Fruit fly (Drosophila melanogaster) whole organism, embryonic: ENCODE data around the gene CG8236.

Experiments used
- Atf3 ChIP-seq: fragments of 200-800 bp; sonication (Bioruptor generic); optimal IDR thresholded peaks from 3 replicates; lab custom pipeline; 2016; ENCODE audit warnings: missing biosample characterization, missing genetic modification characterization
- CG10431 ChIP-seq: fragments of 200-800 bp; sonication (Bioruptor generic); optimal IDR thresholded peaks from 3 replicates; lab custom pipeline; 2018; ENCODE audit warnings: missing biosample characterization, mild to moderate bottlenecking, missing genetic modification characterization
- CG10565 ChIP-seq: fragments of 200-800 bp; sonication (Bioruptor generic); optimal IDR thresholded peaks from 3 replicates; lab custom pipeline; 2016; ENCODE audit warnings: missing biosample characterization, mild to moderate bottlenecking, missing genetic modification characterization
- CG11093 ChIP-seq: fragments of 200-800 bp; sonication (Bioruptor generic); IDR thresholded peaks from 3 replicates; pipeline ENCODE4 v1.3.6; 2022; ENCODE audit warnings: missing biosample characterization, missing genetic modification characterization
- CG11723 ChIP-seq: fragments of 200-800 bp; sonication (Bioruptor generic); optimal IDR thresholded peaks from 2 replicates; lab custom pipeline; 2017; ENCODE audit warnings: missing biosample characterization, mild to moderate bottlenecking, missing genetic modification characterization
- CG12942 ChIP-seq: fragments of 200-800 bp; sonication (Bioruptor generic); optimal IDR thresholded peaks from 3 replicates; lab custom pipeline; 2016; ENCODE audit warnings: missing biosample characterization, missing genetic modification characterization
- CG15011 ChIP-seq: fragments of 200-800 bp; sonication (Bioruptor generic); optimal IDR thresholded peaks from 3 replicates; lab custom pipeline; 2018; ENCODE audit warnings: missing biosample characterization, mild to moderate bottlenecking, missing genetic modification characterization
- CG15269 ChIP-seq: fragments of 200-800 bp; sonication (Bioruptor generic); optimal IDR thresholded peaks from 2 replicates; lab custom pipeline; 2018; ENCODE audit warnings: missing biosample characterization, mild to moderate bottlenecking, missing genetic modification characterization, moderate library complexity
- CG1647 ChIP-seq: fragments of 200-800 bp; sonication (Bioruptor generic); optimal IDR thresholded peaks from 3 replicates; lab custom pipeline; 2016; ENCODE audit warnings: missing biosample characterization, missing genetic modification characterization
- CG16863 ChIP-seq: fragments of 200-800 bp; sonication (Bioruptor generic); optimal IDR thresholded peaks from 3 replicates; lab custom pipeline; 2016; ENCODE audit warnings: missing biosample characterization, missing genetic modification characterization
- CG17829 ChIP-seq: fragments of 200-800 bp; optimal IDR thresholded peaks from 2 replicates; lab custom pipeline; 2019; ENCODE audit warnings: missing biosample characterization, mild to moderate bottlenecking, missing genetic modification characterization, moderate library complexity
- CG18011 ChIP-seq: fragments of 200-800 bp; sonication (Bioruptor generic); optimal IDR thresholded peaks from 2 replicates; lab custom pipeline; 2017; ENCODE audit warnings: missing biosample characterization, missing genetic modification characterization, mild to moderate bottlenecking, moderate library complexity, missing genotype
- CG18476 ChIP-seq: fragments of 200-800 bp; sonication (Bioruptor generic); optimal IDR thresholded peaks from 2 replicates; lab custom pipeline; 2016; ENCODE audit warnings: missing biosample characterization, mild to moderate bottlenecking, missing genetic modification characterization
- CG18599 ChIP-seq: fragments of 200-800 bp; sonication (Bioruptor generic); optimal IDR thresholded peaks from 3 replicates; lab custom pipeline; 2017; ENCODE audit warnings: missing biosample characterization, missing genetic modification characterization, mild to moderate bottlenecking, moderate library complexity, missing genetic modification reagents
- CG2129 ChIP-seq: fragments of 200-800 bp; sonication (Bioruptor generic); IDR thresholded peaks from 2 replicates; pipeline ENCODE4 v1.3.6; 2022; ENCODE audit warnings: missing biosample characterization, missing genetic modification characterization; ENCODE audit not compliant: partially characterized antibody
- CG2678 ChIP-seq: fragments of 200-800 bp; sonication (Bioruptor generic); optimal IDR thresholded peaks from 3 replicates; lab custom pipeline; 2019; ENCODE audit warnings: missing biosample characterization, mild to moderate bottlenecking, missing genetic modification characterization, moderate library complexity
- CG33213 ChIP-seq: fragments of 200-800 bp; sonication (Bioruptor generic); optimal IDR thresholded peaks from 3 replicates; lab custom pipeline; 2016; ENCODE audit warnings: missing biosample characterization, missing genetic modification characterization
- CG4282 ChIP-seq: fragments of 200-800 bp; sonication (Bioruptor generic); optimal IDR thresholded peaks from 2 replicates; lab custom pipeline; 2016; ENCODE audit warnings: missing biosample characterization, missing genetic modification characterization
- CG4854 ChIP-seq: fragments of 200-800 bp; sonication (Bioruptor generic); optimal IDR thresholded peaks from 2 replicates; lab custom pipeline; 2016; ENCODE audit warnings: missing biosample characterization, missing genetic modification characterization, inconsistent platforms
- CG6683 ChIP-seq: fragments of 200-800 bp; sonication (Bioruptor generic); optimal IDR thresholded peaks from 2 replicates; lab custom pipeline; 2017; ENCODE audit warnings: missing biosample characterization, mild to moderate bottlenecking, missing genetic modification characterization, missing genetic modification reagents
- CG6765 ChIP-seq: fragments of 200-800 bp; sonication (Bioruptor generic); optimal IDR thresholded peaks from 3 replicates; lab custom pipeline; 2017; ENCODE audit warnings: missing biosample characterization, mild to moderate bottlenecking, missing genetic modification characterization
- CG6813 ChIP-seq: fragments of 200-800 bp; sonication (Bioruptor generic); optimal IDR thresholded peaks from 2 replicates; lab custom pipeline; 2017; ENCODE audit warnings: missing biosample characterization, missing genetic modification characterization, mild to moderate bottlenecking, moderate library complexity, missing genetic modification reagents
- CoRest ChIP-seq: fragments of 200-800 bp; sonication (Bioruptor generic); optimal IDR thresholded peaks from 3 replicates; lab custom pipeline; 2018; ENCODE audit warnings: missing biosample characterization, mild to moderate bottlenecking, missing genetic modification characterization, moderate library complexity
- Doc2 ChIP-seq: fragments of 200-800 bp; sonication (Bioruptor generic); IDR thresholded peaks from 2 replicates; pipeline ENCODE4 v1.3.6; 2022; ENCODE audit warnings: missing biosample characterization, missing genetic modification characterization
- HHEX ChIP-seq: fragments of 200-800 bp; sonication (Bioruptor generic); optimal IDR thresholded peaks from 3 replicates; lab custom pipeline; 2017; ENCODE audit warnings: missing biosample characterization, mild to moderate bottlenecking, missing genetic modification characterization, missing genetic modification reagents
- HLH3B ChIP-seq: fragments of 200-800 bp; sonication (Bioruptor generic); IDR thresholded peaks from 2 replicates; pipeline ENCODE4 v1.3.6; 2022; ENCODE audit warnings: missing biosample characterization, missing genetic modification characterization
- Hr3 ChIP-seq: fragments of 200-800 bp; sonication (Bioruptor generic); optimal IDR thresholded peaks from 3 replicates; lab custom pipeline; 2016; ENCODE audit warnings: missing biosample characterization, missing genetic modification characterization
- Med ChIP-seq: fragments of 200-800 bp; sonication (Bioruptor generic); peaks from one replicate; lab custom pipeline; 2016; ENCODE audit warnings: missing biosample characterization, missing genetic modification characterization, mild to moderate bottlenecking, inconsistent platforms, moderate library complexity
- NfI ChIP-seq: fragments of 200-800 bp; sonication (Bioruptor generic); optimal IDR thresholded peaks from 3 replicates; lab custom pipeline; 2018; ENCODE audit warnings: missing biosample characterization, mild to moderate bottlenecking, missing genetic modification characterization, moderate library complexity
- Side ChIP-seq: fragments of 200-800 bp; sonication (Bioruptor generic); optimal IDR thresholded peaks from 2 replicates; lab custom pipeline; 2016; ENCODE audit warnings: missing biosample characterization, missing genetic modification characterization
- Usf ChIP-seq: fragments of 200-800 bp; sonication (Bioruptor generic); optimal IDR thresholded peaks from 2 replicates; lab custom pipeline; 2017; ENCODE audit warnings: missing genotype, missing biosample characterization, missing genetic modification characterization
- YL-1 ChIP-seq: fragments of 200-800 bp; sonication (Bioruptor generic); optimal IDR thresholded peaks from 3 replicates; lab custom pipeline; 2017; ENCODE audit warnings: missing biosample characterization, mild to moderate bottlenecking, missing genetic modification characterization
- ash1 ChIP-seq: fragments of 200-800 bp; sonication (Bioruptor generic); optimal IDR thresholded peaks from 2 replicates; lab custom pipeline; 2018; ENCODE audit warnings: missing biosample characterization, mild to moderate bottlenecking, missing genetic modification characterization
- cg ChIP-seq: fragments of 200-800 bp; sonication (Bioruptor generic); optimal IDR thresholded peaks from 3 replicates; lab custom pipeline; 2019; ENCODE audit warnings: missing biosample characterization, mild to moderate bottlenecking, missing genetic modification characterization, moderate library complexity
- corto ChIP-seq: fragments of 200-800 bp; sonication (Bioruptor generic); optimal IDR thresholded peaks from 2 replicates; lab custom pipeline; 2016; ENCODE audit warnings: missing biosample characterization, mild to moderate bottlenecking, missing genetic modification characterization, moderate library complexity
- croc ChIP-seq: fragments of 200-800 bp; sonication (Bioruptor generic); conservative IDR thresholded peaks from 3 replicates; pipeline ENCODE4 v1.3.6; 2022; ENCODE audit warnings: missing biosample characterization, missing genetic modification characterization
- danr ChIP-seq: fragments of 200-800 bp; sonication (Bioruptor generic); IDR thresholded peaks from 2 replicates; pipeline ENCODE4 v1.3.6; 2022; ENCODE audit warnings: missing biosample characterization, missing genetic modification characterization
- dimm ChIP-seq: fragments of 200-800 bp; sonication (Bioruptor generic); IDR thresholded peaks from 2 replicates; pipeline ENCODE4 v1.3.6; 2022; ENCODE audit warnings: missing biosample characterization, missing genetic modification characterization
- emc ChIP-seq: fragments of 200-800 bp; sonication (Bioruptor generic); optimal IDR thresholded peaks from 2 replicates; lab custom pipeline; 2016; ENCODE audit warnings: missing biosample characterization, missing genetic modification characterization
- ems ChIP-seq: fragments of 200-800 bp; sonication (Bioruptor generic); optimal IDR thresholded peaks from 3 replicates; lab custom pipeline; 2016; ENCODE audit warnings: missing biosample characterization, missing genetic modification characterization
- gcm ChIP-seq: fragments of 200-800 bp; sonication (Bioruptor generic); optimal IDR thresholded peaks from 2 replicates; lab custom pipeline; 2019; ENCODE audit warnings: missing biosample characterization, mild to moderate bottlenecking, missing genetic modification characterization, moderate library complexity
- hth ChIP-seq: fragments of >200 bp; optimal IDR thresholded peaks from 2 replicates; lab custom pipeline; 2017; ENCODE audit warnings: inconsistent platforms
- org-1 ChIP-seq: fragments of 200-800 bp; sonication (Bioruptor generic); optimal IDR thresholded peaks from 2 replicates; lab custom pipeline; 2017; ENCODE audit warnings: missing biosample characterization, missing genetic modification characterization
- pita ChIP-seq: fragments of 200-800 bp; sonication (Bioruptor generic); optimal IDR thresholded peaks from 2 replicates; lab custom pipeline; 2017; ENCODE audit warnings: missing biosample characterization, mild to moderate bottlenecking, missing genetic modification characterization
- schlank ChIP-seq: fragments of 200-800 bp; sonication (Bioruptor generic); optimal IDR thresholded peaks from 2 replicates; lab custom pipeline; 2018; ENCODE audit warnings: missing biosample characterization, mild to moderate bottlenecking, missing genetic modification characterization
- sens-2 ChIP-seq: fragments of 200-800 bp; sonication (Bioruptor generic); IDR thresholded peaks from 2 replicates; pipeline ENCODE4 v1.3.6; 2022; ENCODE audit warnings: missing biosample characterization, missing genetic modification characterization
- sim ChIP-seq: fragments of 200-800 bp; sonication (Bioruptor generic); IDR thresholded peaks from 2 replicates; pipeline ENCODE4 v1.3.6; 2022; ENCODE audit warnings: missing biosample characterization, missing genetic modification characterization
- toy ChIP-seq: fragments of 200-800 bp; sonication (Bioruptor generic); IDR thresholded peaks from 2 replicates; pipeline ENCODE4 v1.3.6; 2022; ENCODE audit warnings: missing biosample characterization, missing genetic modification characterization
- tup ChIP-seq: fragments of 200-800 bp; sonication (Bioruptor generic); optimal IDR thresholded peaks from 2 replicates; lab custom pipeline; 2016; ENCODE audit warnings: missing biosample characterization, mild to moderate bottlenecking, missing genetic modification characterization, moderate library complexity
- vvl ChIP-seq: fragments of 200-800 bp; sonication (Bioruptor generic); IDR thresholded peaks from 2 replicates; pipeline ENCODE4 v1.3.6; 2022; ENCODE audit warnings: missing biosample characterization, missing genetic modification characterization
- zen ChIP-seq: fragments of 200-800 bp; sonication (Bioruptor generic); optimal IDR thresholded peaks from 3 replicates; lab custom pipeline; 2018; ENCODE audit warnings: missing biosample characterization, mild to moderate bottlenecking, missing genetic modification characterization, moderate library complexity

The CG8236 gene

DNA sequence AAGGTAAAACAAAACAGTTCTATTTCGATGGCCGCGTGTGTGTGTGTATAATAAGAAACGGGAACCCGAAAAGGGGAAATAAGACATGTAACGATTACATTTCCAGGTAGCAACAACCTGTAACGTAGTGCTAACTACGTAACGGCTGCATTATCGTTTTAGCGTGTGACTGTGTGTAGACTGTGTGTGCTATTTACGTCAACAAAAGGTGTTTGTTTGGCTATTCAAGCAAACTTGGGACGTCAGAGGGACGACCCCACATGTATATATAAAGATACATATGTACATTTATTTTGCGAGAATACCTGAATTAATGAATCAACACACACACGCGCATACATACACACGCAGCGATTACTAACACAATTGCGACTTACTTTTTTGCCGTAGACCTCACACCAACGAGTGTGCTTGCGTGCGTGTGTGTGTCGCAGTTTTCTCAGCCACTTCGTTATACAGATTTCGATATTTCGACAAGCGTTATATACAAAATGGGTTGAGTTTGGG, 50.4 kb downstream of the CG8236 start (continued):
- 0 out of 2 replicates have a peak, but pooled peaks have one; percentile 45 for TF ChIP-seq vvl (GFP tag; lab: Robert Waterston, UW)
- TF ChIP-seq Med: peak; percentile 91
- peak; percentile 20 for TF ChIP-seq Side (GFP tag; lab: Kevin White, UChicago)
- no peak for TF ChIP-seq corto (GFP tag; lab: Kevin White, UChicago)
- peak; percentile 14; the same call in 1 of the 2 replicates for TF ChIP-seq HLH3B
- peak; percentile 27 for TF ChIP-seq org-1 (GFP tag; lab: Kevin White, UChicago)
- no peak for TF ChIP-seq CG17829 (tag; lab: Kevin White, UChicago)
- TF ChIP-seq emc (GFP tag; lab: Kevin White, UChicago): no peak
- TF ChIP-seq CG10565 (GFP tag; lab: Kevin White, UChicago): no peak
- TF ChIP-seq Atf3: no peak
- TF ChIP-seq Doc2: no peak
- TF ChIP-seq CG4282 (GFP tag; lab: Kevin White, UChicago): peak; percentile 36
- peak; percentile 6 for TF ChIP-seq schlank (tag; lab: Kevin White, UChicago)
- no peak for TF ChIP-seq pita (GFP tag; lab: Kevin White, UChicago)
- TF ChIP-seq CoRest (tag; lab: Kevin White, UChicago): no peak
- TF ChIP-seq CG6765 (GFP tag; lab: Kevin White, UChicago): peak; percentile 49
- TF ChIP-seq CG6683 (GFP tag; lab: Kevin White, UChicago): peak; percentile 36
- TF ChIP-seq dimm (GFP tag; lab: Robert Waterston, UW): no peak
- TF ChIP-seq zen (tag; lab: Kevin White, UChicago): peak; percentile 46
- no peak for TF ChIP-seq CG2129 (GFP tag; lab: Robert Waterston, UW)
- TF ChIP-seq CG18476: peak; percentile 19
- TF ChIP-seq cg (GFP tag; lab: Kevin White, UChicago): peak; percentile 86
- no peak for TF ChIP-seq Usf
- TF ChIP-seq CG33213 (GFP tag; lab: Kevin White, UChicago): peak; percentile 35
- TF ChIP-seq CG10431 (GFP tag; lab: Kevin White, UChicago): no peak
- peak; percentile 14 for TF ChIP-seq HHEX (GFP tag; lab: Kevin White, UChicago)
- no peak for TF ChIP-seq ems
- no peak for TF ChIP-seq toy (GFP tag; lab: Robert Waterston, UW)
- TF ChIP-seq CG6813 (GFP tag; lab: Kevin White, UChicago): peak; percentile 7
- TF ChIP-seq CG2678 (tag; lab: Kevin White, UChicago): peak; percentile 42
- TF ChIP-seq sim: no peak
- TF ChIP-seq ash1 (GFP tag; lab: Kevin White, UChicago): peak; percentile 71
- TF ChIP-seq CG4854 (GFP tag; lab: Kevin White, UChicago): no peak
- TF ChIP-seq danr (GFP tag; lab: Robert Waterston, UW): peak; percentile 34; the same call in 1 of the 2 replicates
- no peak for TF ChIP-seq hth
- peak; percentile 11 for TF ChIP-seq CG11723
- TF ChIP-seq CG1647 (GFP tag; lab: Kevin White, UChicago): peak; percentile 54
- TF ChIP-seq CG12942: no peak
- TF ChIP-seq tup: no peak
- peak; percentile 43 for TF ChIP-seq CG16863 (GFP tag; lab: Kevin White, UChicago)
- peak; percentile 23 for TF ChIP-seq CG15269
- TF ChIP-seq CG15011 (GFP tag; lab: Kevin White, UChicago): peak; percentile 34
- no peak for TF ChIP-seq CG11093
- TF ChIP-seq sens-2 (GFP tag; lab: Robert Waterston, UW): no peak
- no peak for TF ChIP-seq YL-1 (GFP tag; lab: Kevin White, UChicago)
- peak; percentile 3 for TF ChIP-seq CG18011
- no peak for TF ChIP-seq Hr3 (GFP tag; lab: Kevin White, UChicago)
- no peak for TF ChIP-seq NfI (GFP tag; lab: Kevin White, UChicago)
- no peak for TF ChIP-seq gcm
- peak; percentile 37 for TF ChIP-seq CG18599 (GFP tag; lab: Kevin White, UChicago)
- no peak for TF ChIP-seq croc (GFP tag; lab: Robert Waterston, UW)
